Worm (Caenorhabditis elegans): ENCODE data around the gene F26G1.11.

- TF ChIP-seq med-1 (GFP tag; optimal IDR thresholded peaks at IDR 0.05; ENCODE audit: insufficient read depth), result no peak
- no peak for TF ChIP-seq ztf-23 (GFP tag; IDR thresholded peaks at IDR 0.05)
- no peak for TF ChIP-seq ztf-29 (GFP tag; IDR thresholded peaks at IDR 0.05)
Measured at ce11 chrII:4756751-4757150, 20.2 kb upstream of the F26G1.11 start, which contains the start of gene C27D9.2.
